Fruit fly (Drosophila melanogaster): ENCODE results near the gene mRpL23.

Gene mRpL23

dm6 chr3L:2418769-2419168 lies 45.3 kb upstream of the mRpL23 start (continued):
- TF ChIP-seq CG17359 (tag; optimal IDR thresholded peaks at IDR 0.05) (peak; percentile 91), pnt (GFP tag; optimal IDR thresholded peaks at IDR 0.05) (peak; percentile 56), CG18764 (GFP tag; optimal IDR thresholded peaks at IDR 0.05) (peak; percentile 82), pb (GFP tag; optimal IDR thresholded peaks at IDR 0.05) (peak; percentile 69), disco-r (GFP tag; optimal IDR thresholded peaks at IDR 0.05) (peak; percentile 42), ato (GFP tag; IDR thresholded peaks at IDR 0.05; ENCODE audit: partially characterized antibody) (no peak), Dbx (GFP tag; IDR thresholded peaks at IDR 0.05) (peak; percentile 83), tgo (GFP tag; IDR thresholded peaks at IDR 0.05) (peak; percentile 87), CG4424 (GFP tag; optimal IDR thresholded peaks at IDR 0.05) (peak; percentile 86), kay (GFP tag; optimal IDR thresholded peaks at IDR 0.05) (peak; percentile 84), kah (GFP tag; optimal IDR thresholded peaks at IDR 0.05) (peak; percentile 57), ase (GFP tag; IDR thresholded peaks at IDR 0.05) (peak; percentile 84)

dm6 chr3L:2417399-2418040 lies 44.0 kb upstream of the mRpL23 start:
- TF ChIP-seq z (GFP tag; IDR thresholded peaks at IDR 0.05) (no peak), CG10654 (GFP tag; optimal IDR thresholded peaks at IDR 0.05) (peak; percentile 51), Hsf (GFP tag; optimal IDR thresholded peaks at IDR 0.05) (peak; percentile 17), Hr39 (optimal IDR thresholded peaks at IDR 0.05) (no peak), bab2 (GFP tag; optimal IDR thresholded peaks at IDR 0.05) (no peak), twi (tag; optimal IDR thresholded peaks at IDR 0.05) (peak; percentile 59), CG18599 (GFP tag; optimal IDR thresholded peaks at IDR 0.05) (peak; percentile 78), CG2202 (tag; optimal IDR thresholded peaks at IDR 0.05) (peak; percentile 9), CG17186 (GFP tag; optimal IDR thresholded peaks at IDR 0.05) (no peak), CG2889 (GFP tag; IDR thresholded peaks at IDR 0.05) (no peak), CG13624 (GFP tag; optimal IDR thresholded peaks at IDR 0.05) (no peak), btn (GFP tag; optimal IDR thresholded peaks at IDR 0.05) (no peak), CG1832 (GFP tag; optimal IDR thresholded peaks at IDR 0.05) (no peak), tx (GFP tag; optimal IDR thresholded peaks at IDR 0.05) (no peak), CG4282 (GFP tag; optimal IDR thresholded peaks at IDR 0.05) (no peak), lov (optimal IDR thresholded peaks at IDR 0.05) (no peak), lov (GFP tag; IDR thresholded peaks at IDR 0.05) (no peak), dysf (GFP tag; IDR thresholded peaks at IDR 0.05) (peak; percentile 77), D19B (GFP tag; optimal IDR thresholded peaks at IDR 0.05) (no peak), Sry-β (GFP tag; optimal IDR thresholded peaks at IDR 0.05) (no peak), Opbp (GFP tag; IDR thresholded peaks at IDR 0.05; ENCODE audit: partially characterized antibody) (no peak), CG12769 (tag; optimal IDR thresholded peaks at IDR 0.05) (peak; percentile 22), cad (GFP tag; optimal IDR thresholded peaks at IDR 0.05) (no peak), Six4 (GFP tag; optimal IDR thresholded peaks at IDR 0.05) (peak; percentile 54), CG14050 (GFP tag; IDR thresholded peaks at IDR 0.05) (no peak), pita (GFP tag; optimal IDR thresholded peaks at IDR 0.05) (no peak), corto (GFP tag; optimal IDR thresholded peaks at IDR 0.05) (peak; percentile 64), Hmr (GFP tag; optimal IDR thresholded peaks at IDR 0.05) (peak; percentile 78), CG6854 (GFP tag; optimal IDR thresholded peaks at IDR 0.05) (peak; percentile 63), Gsc (GFP tag; IDR thresholded peaks at IDR 0.05) (no peak), Scr (GFP tag; IDR thresholded peaks at IDR 0.05; ENCODE audit: partially characterized antibody) (no peak), CG17802 (tag; optimal IDR thresholded peaks at IDR 0.05) (peak; percentile 13), HLH4C (GFP tag; IDR thresholded peaks at IDR 0.05; ENCODE audit: partially characterized antibody) (no peak), Atf3 (GFP tag; optimal IDR thresholded peaks at IDR 0.05) (no peak), nmo (GFP tag; optimal IDR thresholded peaks at IDR 0.05) (peak; percentile 90), CG6654 (GFP tag; optimal IDR thresholded peaks at IDR 0.05) (peak; percentile 34), Mrtf (GFP tag; IDR thresholded peaks at IDR 0.05) (0 out of 3 replicates have a peak, but pooled peaks have one; percentile 43), CG8478 (optimal IDR thresholded peaks at IDR 0.05) (no peak), CG3163 (GFP tag; optimal IDR thresholded peaks at IDR 0.05) (no peak), pnt (GFP tag; optimal IDR thresholded peaks at IDR 0.05) (no peak)

All from whole organism, embryonic.